Worm (Caenorhabditis elegans) whole organism, early embryonic: ENCODE results near the gene F53F4.11.

Experiments used
- B0310.2 ChIP-seq: sonication (generic microtip); optimal IDR thresholded peaks from 2 replicates; lab custom pipeline; 2016; ENCODE audit warnings: mild to moderate bottlenecking, missing genetic modification characterization, missing compliant biosample characterization
- F13C5.2 ChIP-seq: sonication (generic microtip); optimal IDR thresholded peaks from 2 replicates; lab custom pipeline; 2017; ENCODE audit warnings: mild to moderate bottlenecking, missing genetic modification characterization, inconsistent platforms, missing compliant biosample characterization
- aly-1 ChIP-seq: sonication (generic microtip); optimal IDR thresholded peaks from 2 replicates; lab custom pipeline; 2016; ENCODE audit warnings: missing genetic modification characterization, missing compliant biosample characterization
- ama-1 ChIP-seq: fragments of 150-350 bp; optimal IDR thresholded peaks from 2 replicates; lab custom pipeline; 2014
- ceh-13 ChIP-seq: fragments of 200-800 bp; sonication (Bioruptor generic); optimal IDR thresholded peaks from 2 replicates; lab custom pipeline; 2018; ENCODE audit warnings: mild to moderate bottlenecking, missing genetic modification characterization, missing compliant biosample characterization
- ceh-36 ChIP-seq: sonication (generic microtip); optimal IDR thresholded peaks from 2 replicates; lab custom pipeline; 2016; ENCODE audit warnings: missing genetic modification characterization, inconsistent platforms, missing compliant biosample characterization
- ets-7 ChIP-seq: sonication (generic microtip); optimal IDR thresholded peaks from 2 replicates; lab custom pipeline; 2016; ENCODE audit warnings: missing genotype, missing genetic modification characterization, missing compliant biosample characterization
- flt-1 ChIP-seq: fragments of 200-800 bp; sonication (Bioruptor generic); IDR thresholded peaks from 2 replicates; pipeline ENCODE4 v1.3.6; 2022; ENCODE audit warnings: missing genetic modification characterization, missing compliant biosample characterization
- hmbx-1 ChIP-seq: sonication (generic microtip); optimal IDR thresholded peaks from 2 replicates; lab custom pipeline; 2016; ENCODE audit warnings: mild to moderate bottlenecking, missing genetic modification characterization, missing compliant biosample characterization
- hmg-4 ChIP-seq: fragments of 200-800 bp; sonication (Bioruptor generic); optimal IDR thresholded peaks from 2 replicates; lab custom pipeline; 2018; ENCODE audit warnings: mild to moderate bottlenecking, missing genetic modification characterization, missing compliant biosample characterization
- hnd-1 ChIP-seq: sonication (generic microtip); optimal IDR thresholded peaks from 2 replicates; lab custom pipeline; 2016; ENCODE audit warnings: missing genetic modification characterization, missing compliant biosample characterization
- pes-1 ChIP-seq: fragments of 200-800 bp; sonication (Bioruptor generic); IDR thresholded peaks from 2 replicates; pipeline ENCODE4 v1.3.6; 2022; ENCODE audit warnings: missing genetic modification reagents, missing genetic modification characterization, missing compliant biosample characterization
- scrt-1 ChIP-seq: fragments of 200-800 bp; sonication (Bioruptor generic); IDR thresholded peaks from 2 replicates; pipeline ENCODE4 v1.3.6; 2022; ENCODE audit warnings: missing genetic modification characterization, missing compliant biosample characterization
- sea-1 ChIP-seq: fragments of 200-800 bp; sonication (Bioruptor generic); conservative IDR thresholded peaks from 2 replicates; pipeline ENCODE4 v1.3.6; 2022; ENCODE audit warnings: missing genetic modification characterization, missing compliant biosample characterization
- tbx-11 ChIP-seq: fragments of 200-800 bp; sonication (Bioruptor generic); IDR thresholded peaks from 2 replicates; pipeline ENCODE4 v1.3.6; 2022; ENCODE audit warnings: missing genetic modification characterization, missing compliant biosample characterization
- tbx-37 ChIP-seq: fragments of 200-800 bp; sonication (Bioruptor generic); conservative IDR thresholded peaks from 2 replicates; pipeline ENCODE4 v1.3.6; 2022; ENCODE audit warnings: missing genetic modification reagents, missing genetic modification characterization, missing compliant biosample characterization
- tra-4 ChIP-seq: sonication (generic microtip); optimal IDR thresholded peaks from 2 replicates; lab custom pipeline; 2017; ENCODE audit warnings: missing genetic modification characterization, missing compliant biosample characterization

The F53F4.11 gene

DNA sequence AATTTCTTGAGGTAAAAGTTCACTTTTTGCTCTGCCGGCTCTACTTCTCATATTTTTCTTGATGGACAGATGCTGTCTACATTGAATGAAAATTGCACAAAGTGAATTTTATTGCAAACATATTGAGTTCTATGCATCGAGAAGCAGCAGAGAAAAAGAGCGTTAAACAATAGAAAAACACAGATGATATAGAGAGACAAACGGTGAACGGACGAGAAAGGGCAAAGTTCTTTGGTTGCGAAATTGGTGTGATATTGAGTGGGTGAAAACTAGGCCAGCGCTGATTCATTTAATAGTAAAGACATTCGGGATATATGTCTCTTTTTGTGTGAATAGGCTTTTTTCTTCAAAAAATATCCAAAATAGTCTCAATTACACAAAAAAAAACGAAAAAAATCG is 30.1 kb upstream of the F53F4.11 start:
- TF ChIP-seq sea-1 (GFP tag; lab: Robert Waterston, UW), result no peak
- TF ChIP-seq ceh-36 (tag; lab: Kevin White, UChicago), result no peak
- no peak for TF ChIP-seq ets-7
- no peak for TF ChIP-seq hmg-4 (GFP tag; lab: Kevin White, UChicago)
- no peak for TF ChIP-seq hmbx-1 (tag; lab: Kevin White, UChicago)
- no peak for TF ChIP-seq flt-1
- no peak for TF ChIP-seq tbx-37 (GFP tag; lab: Robert Waterston, UW)
- TF ChIP-seq aly-1 (tag; lab: Kevin White, UChicago), result no peak
- no peak for TF ChIP-seq hnd-1 (tag; lab: Kevin White, UChicago)
- no peak for TF ChIP-seq F13C5.2
- no peak for TF ChIP-seq tbx-11 (GFP tag; lab: Robert Waterston, UW)
- no peak for TF ChIP-seq ama-1 (lab: Kevin White, UChicago)
- no peak for TF ChIP-seq B0310.2

DNA sequence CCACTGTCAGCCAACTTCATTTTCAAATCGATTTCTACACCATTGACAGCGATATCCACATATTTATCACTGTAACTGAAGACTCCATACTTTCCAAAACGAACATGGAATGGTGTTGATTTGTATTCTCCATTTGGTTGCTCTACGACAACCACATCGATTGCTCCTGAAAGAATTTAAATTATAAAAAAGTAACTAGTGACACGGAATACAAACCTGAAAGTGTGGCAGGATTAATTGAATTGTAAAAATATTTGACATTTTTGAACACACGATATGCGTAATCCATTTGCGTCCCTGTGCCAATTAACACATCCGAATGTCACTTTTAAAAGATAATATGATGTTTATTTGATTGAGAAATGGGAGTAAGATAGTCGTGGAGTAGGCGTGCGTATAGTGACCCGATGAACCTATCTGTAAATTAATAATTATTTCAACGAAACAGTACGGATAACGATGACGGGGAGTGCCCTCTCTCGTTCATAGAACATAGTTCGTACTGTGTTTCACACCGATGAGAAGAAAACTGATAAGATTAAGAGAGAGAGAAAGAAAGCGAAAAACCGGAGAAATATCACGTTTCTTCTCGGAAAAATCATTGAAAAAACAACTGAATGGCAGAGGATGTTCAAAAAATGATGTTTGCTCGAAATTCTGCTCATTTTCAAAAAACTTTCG is 29.5 kb upstream of the F53F4.11 start, which contains the start of gene lpin-1:
lpin-1 (minus strand) TSS at position 417 of the 681 bp plus-strand sequence.
- no peak for TF ChIP-seq tra-4 (tag; lab: Kevin White, UChicago)
- TF ChIP-seq ama-1 (lab: Kevin White, UChicago), result no peak
- no peak for TF ChIP-seq hmbx-1 (tag; lab: Kevin White, UChicago)
- TF ChIP-seq hmg-4 (GFP tag; lab: Kevin White, UChicago), result no peak
- TF ChIP-seq tbx-37 (GFP tag; lab: Robert Waterston, UW), result no peak
- TF ChIP-seq ceh-36 (tag; lab: Kevin White, UChicago), result no peak
- TF ChIP-seq B0310.2, result no peak
- no peak for TF ChIP-seq tbx-11 (GFP tag; lab: Robert Waterston, UW)

- TF ChIP-seq tbx-37 (GFP tag; lab: Robert Waterston, UW), result no peak
These were observed 28.0 kb upstream of the F53F4.11 start for ce11 chrV:13652322-13652721.

DNA sequence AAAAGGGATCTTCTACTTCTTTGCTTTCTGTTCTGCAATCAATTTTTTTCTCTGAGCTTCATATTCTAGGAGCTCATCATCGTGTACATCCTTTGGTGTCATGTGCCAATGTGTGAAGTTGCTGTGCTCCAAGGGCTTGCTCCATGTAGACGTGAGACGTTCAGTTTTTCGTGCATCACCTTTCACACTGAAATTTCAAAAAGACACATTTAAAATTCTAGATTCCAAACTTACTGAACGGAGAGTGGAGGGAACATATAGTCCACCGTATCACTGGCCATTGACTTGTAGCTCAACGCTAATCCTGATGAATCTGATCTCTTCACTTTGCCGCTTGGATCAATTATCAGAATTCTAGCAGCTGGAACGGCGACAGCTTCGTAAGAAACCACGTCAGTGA is 26.5 kb upstream of the F53F4.11 start:
- TF ChIP-seq ama-1 (lab: Kevin White, UChicago) (no peak), hmg-4 (GFP tag; lab: Kevin White, UChicago) (no peak), scrt-1 (no peak), sea-1 (GFP tag; lab: Robert Waterston, UW) (no peak), ets-7 (no peak), F13C5.2 (no peak), tbx-37 (GFP tag; lab: Robert Waterston, UW) (no peak), flt-1 (no peak), B0310.2 (no peak), ceh-36 (tag; lab: Kevin White, UChicago) (no peak), tbx-11 (GFP tag; lab: Robert Waterston, UW) (no peak), hmbx-1 (tag; lab: Kevin White, UChicago) (no peak)

DNA sequence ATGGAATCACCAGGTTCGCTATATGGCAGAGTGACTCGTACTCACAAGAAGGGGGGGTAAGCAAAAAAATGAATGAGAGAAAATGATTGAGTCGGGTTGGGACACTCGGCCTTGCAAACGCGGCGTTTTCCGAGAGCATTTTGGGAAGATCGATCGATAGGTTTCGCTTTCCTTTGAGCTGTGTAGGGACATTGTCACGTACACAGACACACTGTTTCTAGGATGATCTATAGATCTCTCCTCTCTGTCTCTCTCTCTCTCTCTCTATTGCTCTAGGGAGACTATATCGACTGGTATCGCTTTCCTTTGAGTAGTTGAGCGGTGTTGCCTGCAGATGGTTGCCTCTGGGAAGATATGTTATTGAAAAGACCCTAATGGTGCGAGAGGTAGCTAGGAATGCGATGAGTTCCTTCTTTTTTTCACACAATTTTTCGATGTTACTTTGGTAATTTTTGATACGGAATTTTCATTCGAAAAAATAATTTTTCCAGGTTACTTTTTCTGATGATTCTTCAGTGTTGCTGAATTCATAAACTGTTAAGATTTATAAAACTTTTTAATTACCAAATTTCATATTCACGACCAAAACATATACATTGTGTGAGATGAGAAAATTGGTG is 25.5 kb upstream of the F53F4.11 start, which contains the start of gene H37A05.4:
H37A05.4 (minus strand) TSS at position 51 of the 620 bp plus-strand sequence.
- no peak for TF ChIP-seq aly-1 (tag; lab: Kevin White, UChicago)
- peak; percentile 2 for TF ChIP-seq hmg-4 (GFP tag; lab: Kevin White, UChicago)
- TF ChIP-seq tbx-11 (GFP tag; lab: Robert Waterston, UW), result no peak

- no peak for TF ChIP-seq ceh-36 (tag; lab: Kevin White, UChicago)
- TF ChIP-seq ets-7, result no peak
- TF ChIP-seq tbx-11 (GFP tag; lab: Robert Waterston, UW), result no peak
- no peak for TF ChIP-seq ceh-13 (GFP tag; lab: Kevin White, UChicago)
- no peak for TF ChIP-seq ama-1 (lab: Kevin White, UChicago)
- peak; percentile 44; the same call in 1 of the 2 replicates for TF ChIP-seq pes-1 (GFP tag; lab: Robert Waterston, UW)
These were observed 23.3 kb upstream of the F53F4.11 start for ce11 chrV:13647617-13648016.

ce11 chrV:13647185-13647584 is 22.9 kb upstream of the F53F4.11 start:
- no peak for TF ChIP-seq scrt-1
- TF ChIP-seq aly-1 (tag; lab: Kevin White, UChicago), result peak; percentile 14

ce11 chrV:13645848-13646578 is 21.7 kb upstream of the F53F4.11 start:
- peak; percentile 42; the same call in 1 of the 2 replicates for TF ChIP-seq tbx-11 (GFP tag; lab: Robert Waterston, UW)
- TF ChIP-seq sea-1 (GFP tag; lab: Robert Waterston, UW), result peak; percentile 78
- TF ChIP-seq ceh-13 (GFP tag; lab: Kevin White, UChicago), result no peak
- no peak for TF ChIP-seq aly-1 (tag; lab: Kevin White, UChicago)
- peak; percentile 50; the same call in 1 of the 2 replicates for TF ChIP-seq flt-1
- TF ChIP-seq pes-1 (GFP tag; lab: Robert Waterston, UW), result peak; percentile 75
- TF ChIP-seq scrt-1, result 0 out of 2 replicates have a peak, but pooled peaks have one; percentile 62
- TF ChIP-seq tbx-37 (GFP tag; lab: Robert Waterston, UW), result no peak
